Worm (Caenorhabditis elegans): Measurements from ENCODE around the gene F54D10.9.

The F54D10.9 gene

DNA sequence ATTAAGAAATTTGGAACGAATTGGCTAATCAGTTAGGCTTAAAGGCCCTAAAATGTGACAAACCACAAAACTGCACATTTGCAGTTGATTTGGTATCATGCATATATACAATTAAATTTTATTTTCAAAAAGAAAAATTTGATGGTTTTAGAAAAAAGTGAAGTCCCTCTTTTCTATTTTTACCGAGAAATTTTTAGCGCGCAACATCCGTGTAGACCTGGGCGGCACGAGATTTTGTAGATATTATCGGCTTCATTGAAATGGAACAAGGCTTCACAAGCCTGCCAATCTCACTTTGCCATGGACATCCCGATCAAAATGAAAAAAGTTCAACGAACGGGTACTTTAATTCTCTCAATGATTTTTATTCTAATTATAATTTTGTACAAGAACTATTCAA lies 13.7 kb upstream of the F54D10.9 start, which contains the start of gene C17A2.2:
Gene C17A2.2 (plus strand): TSS at position 301 of the 400 bp plus-strand sequence.
- TF ChIP-seq sdz-38 (tag; optimal IDR thresholded peaks at IDR 0.05) (no peak), tlf-1 (GFP tag; optimal IDR thresholded peaks at IDR 0.05) (no peak), him-1 (tag; optimal IDR thresholded peaks at IDR 0.05) (no peak), hsf-1 (GFP tag; IDR thresholded peaks at IDR 0.05) (no peak), lag-1 (GFP tag; IDR thresholded peaks at IDR 0.05) (no peak), D2030.7 (GFP tag; IDR thresholded peaks at IDR 0.05) (no peak), Y79H2A.3 (GFP tag; conservative IDR thresholded peaks at IDR 0.05) (no peak), attf-5 (GFP tag; optimal IDR thresholded peaks at IDR 0.05) (no peak), lsy-27 (tag; optimal IDR thresholded peaks at IDR 0.05; ENCODE audit: borderline replicate concordance, insufficient read depth) (no peak), aptf-2 (GFP tag; conservative IDR thresholded peaks at IDR 0.05) (no peak), ztf-28 (GFP tag; IDR thresholded peaks at IDR 0.05) (no peak), hrde-1 (tag; optimal IDR thresholded peaks at IDR 0.05; ENCODE audit: borderline replicate concordance) (no peak), F22D6.2 (tag; optimal IDR thresholded peaks at IDR 0.05) (no peak), madf-10 (tag; optimal IDR thresholded peaks at IDR 0.05) (no peak), B0336.3 (GFP tag; IDR thresholded peaks at IDR 0.05) (no peak), sea-2 (GFP tag; IDR thresholded peaks at IDR 0.05) (no peak)

DNA sequence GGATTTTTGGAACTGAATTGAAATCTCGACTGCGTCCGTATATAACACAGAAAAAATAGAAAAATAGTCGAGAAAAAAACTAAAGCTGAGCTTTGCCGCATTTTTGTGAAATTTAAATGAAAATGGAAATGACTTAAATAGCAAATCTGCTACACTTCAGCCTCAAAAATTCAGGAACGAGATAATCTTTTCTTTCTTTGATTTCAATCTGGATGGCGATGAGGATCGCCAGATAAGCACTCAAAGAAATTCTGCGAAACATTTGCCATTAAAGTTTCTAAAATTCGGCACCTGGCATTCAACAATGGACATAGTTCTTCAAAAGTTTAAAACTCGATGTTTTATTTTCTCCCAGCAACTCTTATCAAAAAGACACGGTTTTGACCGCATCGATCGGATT lies 11.0 kb upstream of the F54D10.9 start, which contains the start of the genes C17A2.7 and C17A2.3:
Gene C17A2.7 (minus strand): TSS at position 101 of the 400 bp plus-strand sequence.
Gene C17A2.3 (plus strand): TSS at position 305 of the 400 bp plus-strand sequence.
- no peak for TF ChIP-seq B0035.1 (tag; optimal IDR thresholded peaks at IDR 0.05)
- no peak for TF ChIP-seq Y56A3A.18 (GFP tag; IDR thresholded peaks at IDR 0.05)
- no peak for TF ChIP-seq T07F8.4 (tag; optimal IDR thresholded peaks at IDR 0.05)
- no peak for TF ChIP-seq let-526 (GFP tag; IDR thresholded peaks at IDR 0.05)
- no peak for TF ChIP-seq madf-8 (GFP tag; conservative IDR thresholded peaks at IDR 0.05)
- TF ChIP-seq lin-54 (GFP tag; optimal IDR thresholded peaks at IDR 0.05) = no peak
- no peak for TF ChIP-seq nhr-80 (tag; optimal IDR thresholded peaks at IDR 0.05)
- no peak for TF ChIP-seq lsy-27 (tag; optimal IDR thresholded peaks at IDR 0.05; ENCODE audit: borderline replicate concordance, insufficient read depth)
- TF ChIP-seq athp-1 (tag; optimal IDR thresholded peaks at IDR 0.05) = no peak

DNA sequence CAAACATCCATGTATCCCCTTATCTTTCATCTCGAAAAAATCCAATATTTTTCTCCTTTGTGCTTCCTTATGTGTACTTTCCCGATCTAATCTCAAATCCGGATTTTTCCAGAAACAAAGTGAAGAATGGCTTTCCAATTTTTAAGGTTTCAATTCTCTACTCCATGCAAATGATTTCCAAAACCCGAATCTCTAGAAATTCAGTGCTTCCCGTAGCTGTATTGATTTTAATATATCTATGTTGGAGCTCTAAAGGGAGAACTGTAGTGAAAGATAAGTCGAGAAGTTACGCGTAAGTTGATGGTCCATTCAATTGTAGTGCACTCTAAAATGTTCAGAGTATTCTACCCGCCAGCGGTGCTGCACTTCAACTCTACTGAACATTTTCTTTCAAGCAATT lies 7.3 kb upstream of the F54D10.9 start, which contains the start of gene C17A2.4:
Gene C17A2.4 (plus strand): TSS at position 301 of the 400 bp plus-strand sequence.
- TF ChIP-seq bed-1 (GFP tag; IDR thresholded peaks at IDR 0.05) = no peak
- TF ChIP-seq C06A6.2 (GFP tag; conservative IDR thresholded peaks at IDR 0.05) = no peak
- no peak for TF ChIP-seq snpc-1.1 (tag; optimal IDR thresholded peaks at IDR 0.05; ENCODE audit: insufficient read depth)
- TF ChIP-seq F57C9.4 (tag; optimal IDR thresholded peaks at IDR 0.05) = no peak
- TF ChIP-seq nhr-27 (tag; optimal IDR thresholded peaks at IDR 0.05) = no peak
- no peak for TF ChIP-seq lsy-27 (tag; optimal IDR thresholded peaks at IDR 0.05; ENCODE audit: borderline replicate concordance, insufficient read depth)
- no peak for TF ChIP-seq let-526 (GFP tag; IDR thresholded peaks at IDR 0.05)
- no peak for TF ChIP-seq madf-3 (GFP tag; IDR thresholded peaks at IDR 0.05)
- TF ChIP-seq Y79H2A.3 (GFP tag; conservative IDR thresholded peaks at IDR 0.05) = no peak
- no peak for TF ChIP-seq egl-44 (GFP tag; IDR thresholded peaks at IDR 0.05)
- no peak for TF ChIP-seq nhr-90 (tag; optimal IDR thresholded peaks at IDR 0.05)
- TF ChIP-seq ceh-100 (GFP tag; IDR thresholded peaks at IDR 0.05) = no peak

DNA sequence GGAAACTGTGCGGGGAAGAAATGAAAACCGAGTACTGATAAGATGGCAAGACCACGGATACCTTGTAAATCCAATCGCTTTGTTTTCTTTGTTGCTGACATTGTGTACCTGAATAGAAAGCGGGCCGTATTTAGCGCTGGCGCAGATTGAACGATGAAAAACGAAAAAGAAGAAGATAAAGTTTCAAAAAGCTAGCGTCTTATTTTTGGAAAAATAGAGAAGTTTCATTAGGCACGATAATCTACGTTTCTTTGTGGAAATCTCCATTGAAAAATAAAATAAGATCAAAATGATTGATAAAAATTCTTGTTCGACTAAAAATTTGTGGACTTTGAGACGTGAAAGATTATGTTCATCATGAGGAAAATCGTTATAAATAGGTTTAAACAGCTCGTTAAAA lies 3.6 kb upstream of the F54D10.9 start, which contains the start of gene oac-4:
Gene oac-4 (minus strand): TSS at position 101 of the 400 bp plus-strand sequence.
- TF ChIP-seq hsf-1 (GFP tag; IDR thresholded peaks at IDR 0.05) (no peak), ztf-26 (tag; optimal IDR thresholded peaks at IDR 0.05) (no peak), repo-1 (tag; optimal IDR thresholded peaks at IDR 0.05) (no peak), snpc-1.3 (tag; optimal IDR thresholded peaks at IDR 0.05; ENCODE audit: insufficient read depth) (no peak), Y67H2A.10 (GFP tag; conservative IDR thresholded peaks at IDR 0.05) (no peak), let-526 (GFP tag; IDR thresholded peaks at IDR 0.05) (no peak), snpc-1.1 (tag; optimal IDR thresholded peaks at IDR 0.05; ENCODE audit: insufficient read depth) (no peak), ceh-79 (tag; optimal IDR thresholded peaks at IDR 0.05) (no peak), lsy-27 (tag; optimal IDR thresholded peaks at IDR 0.05; ENCODE audit: borderline replicate concordance, insufficient read depth) (no peak), B0019.2 (GFP tag; conservative IDR thresholded peaks at IDR 0.05) (no peak), D2030.7 (GFP tag; IDR thresholded peaks at IDR 0.05) (no peak), aptf-2 (GFP tag; conservative IDR thresholded peaks at IDR 0.05) (no peak), pha-4 (tag; optimal IDR thresholded peaks at IDR 0.05) (no peak), C17E4.6 (GFP tag; IDR thresholded peaks at IDR 0.05) (no peak), chd-7 (tag; optimal IDR thresholded peaks at IDR 0.05) (no peak), dox-1 (GFP tag; IDR thresholded peaks at IDR 0.05) (no peak), ztf-3 (GFP tag; optimal IDR thresholded peaks at IDR 0.05) (no peak)

Measured in whole organism, young adult.